Worm (Caenorhabditis elegans) whole organism, L3 larva: Measurements from ENCODE around the gene srg-41.

Source experiments
- R02D3.7 ChIP-seq: fragments of 150-350 bp; optimal IDR thresholded peaks from 2 replicates; lab custom pipeline; 2014; ENCODE audit warnings: missing biosample characterization, missing genetic modification characterization
- ZK546.5 ChIP-seq: sonication (generic microtip); optimal IDR thresholded peaks from 2 replicates; lab custom pipeline; 2017; ENCODE audit warnings: missing biosample characterization, missing genetic modification characterization
- aly-2 ChIP-seq: fragments of 150-350 bp; optimal IDR thresholded peaks from 2 replicates; lab custom pipeline; 2014; ENCODE audit warnings: missing biosample characterization, missing genetic modification characterization
- ama-1 ChIP-seq: fragments of 150-350 bp; optimal IDR thresholded peaks from 2 replicates; lab custom pipeline; 2018
- ceh-16 ChIP-seq: sonication (generic microtip); optimal IDR thresholded peaks from 2 replicates; lab custom pipeline; 2017; ENCODE audit warnings: missing biosample characterization, missing genetic modification characterization
- ceh-28 ChIP-seq: fragments of 150-350 bp; optimal IDR thresholded peaks from 2 replicates; lab custom pipeline; 2014; ENCODE audit warnings: missing biosample characterization, missing genetic modification reagents, missing genetic modification characterization
- ceh-82 ChIP-seq: fragments of 150-350 bp; optimal IDR thresholded peaks from 2 replicates; lab custom pipeline; 2014; ENCODE audit warnings: missing biosample characterization, missing genetic modification characterization
- ceh-9 ChIP-seq: sonication (generic microtip); optimal IDR thresholded peaks from 2 replicates; lab custom pipeline; 2018; ENCODE audit warnings: missing biosample characterization, missing genetic modification characterization
- daf-12 ChIP-seq: fragments of 150-350 bp; optimal IDR thresholded peaks from 2 replicates; lab custom pipeline; 2014; ENCODE audit warnings: missing biosample characterization, missing genetic modification reagents, missing genetic modification characterization
- egl-27 ChIP-seq: sonication (generic microtip); optimal IDR thresholded peaks from 4 replicates; lab custom pipeline; 2017; ENCODE audit warnings: missing biosample characterization, missing genetic modification reagents, missing genetic modification characterization
- egl-5 ChIP-seq: fragments of 150-350 bp; optimal IDR thresholded peaks from 2 replicates; lab custom pipeline; 2017; ENCODE audit warnings: missing biosample characterization, missing genetic modification reagents, missing genetic modification characterization, inconsistent platforms
- elt-1 ChIP-seq: fragments of 150-350 bp; optimal IDR thresholded peaks from 2 replicates; lab custom pipeline; 2014; ENCODE audit warnings: missing biosample characterization, missing genetic modification characterization
- elt-2 ChIP-seq: sonication (generic microtip); optimal IDR thresholded peaks from 2 replicates; lab custom pipeline; 2016; ENCODE audit warnings: missing genetic modification reagents, mild to moderate bottlenecking, missing genetic modification characterization, missing compliant biosample characterization
- elt-3 ChIP-seq, 3 experiments: fragments of 150-350 bp in 1 of 3; sonication (generic microtip) in 2 of 3; optimal IDR thresholded peaks; 2 replicates in 2 of 3; 4 replicates in 1 of 3; lab custom pipeline; 2014 to 2017; ENCODE audit warnings: missing biosample characterization in 3 of 3, missing genetic modification characterization in 3 of 3
- eor-1 ChIP-seq, 2 experiments: fragments of 150-350 bp; optimal IDR thresholded peaks; 2 replicates each; lab custom pipeline; 2014 to 2018; ENCODE audit warnings: missing biosample characterization in 2 of 2, missing genetic modification characterization in 2 of 2
- fkh-10 ChIP-seq: sonication (generic microtip); optimal IDR thresholded peaks from 2 replicates; lab custom pipeline; 2017; ENCODE audit warnings: missing biosample characterization, missing genetic modification reagents, missing genetic modification characterization
- fkh-2 ChIP-seq: fragments of 150-350 bp; optimal IDR thresholded peaks from 2 replicates; lab custom pipeline; 2014; ENCODE audit warnings: missing biosample characterization, missing genetic modification reagents, missing genetic modification characterization
- fos-1 ChIP-seq: fragments of 150-350 bp; optimal IDR thresholded peaks from 2 replicates; lab custom pipeline; 2014; ENCODE audit warnings: missing biosample characterization, missing genetic modification characterization
- hmg-11 ChIP-seq: sonication (generic microtip); optimal IDR thresholded peaks from 2 replicates; lab custom pipeline; 2016; ENCODE audit warnings: missing genetic modification characterization, missing compliant biosample characterization
- jun-1 ChIP-seq: fragments of 150-350 bp; optimal IDR thresholded peaks from 2 replicates; lab custom pipeline; 2014; ENCODE audit warnings: missing biosample characterization, missing genetic modification reagents, missing genetic modification characterization
- lin-15B ChIP-seq: fragments of 150-350 bp; optimal IDR thresholded peaks from 2 replicates; lab custom pipeline; 2014; ENCODE audit warnings: missing biosample characterization, missing genetic modification characterization
- lin-39 ChIP-seq: fragments of 150-350 bp; optimal IDR thresholded peaks from 2 replicates; lab custom pipeline; 2018; ENCODE audit warnings: missing biosample characterization, missing genetic modification reagents, missing genetic modification characterization
- lsy-12 ChIP-seq: sonication (generic microtip); optimal IDR thresholded peaks from 2 replicates; lab custom pipeline; 2016; ENCODE audit warnings: mild to moderate bottlenecking, missing genetic modification characterization, missing compliant biosample characterization
- mdl-1 ChIP-seq: fragments of 150-350 bp; optimal IDR thresholded peaks from 2 replicates; lab custom pipeline; 2014; ENCODE audit warnings: missing biosample characterization, missing genetic modification characterization
- mml-1 ChIP-seq: fragments of 150-350 bp; sonication (generic microtip); optimal IDR thresholded peaks from 3 replicates; lab custom pipeline; 2014; ENCODE audit warnings: missing biosample characterization, missing genetic modification characterization
- nfya-1 ChIP-seq: sonication (generic microtip); optimal IDR thresholded peaks from 2 replicates; lab custom pipeline; 2017; ENCODE audit warnings: missing genetic modification characterization, mild to moderate bottlenecking, missing compliant biosample characterization, antibody characterized with exemption, moderate library complexity; ENCODE audit not compliant: insufficient read depth
- nhr-11 ChIP-seq: fragments of 150-350 bp; optimal IDR thresholded peaks from 2 replicates; lab custom pipeline; 2014; ENCODE audit warnings: missing biosample characterization, missing genetic modification characterization
- nhr-12 ChIP-seq: fragments of 150-350 bp; optimal IDR thresholded peaks from 2 replicates; lab custom pipeline; 2014; ENCODE audit warnings: missing biosample characterization, missing genetic modification characterization
- nhr-23 ChIP-seq: fragments of 150-350 bp; optimal IDR thresholded peaks from 2 replicates; lab custom pipeline; 2014; ENCODE audit warnings: missing biosample characterization, missing genetic modification reagents, missing genetic modification characterization
- nhr-237 ChIP-seq: fragments of 150-350 bp; optimal IDR thresholded peaks from 2 replicates; lab custom pipeline; 2014; ENCODE audit warnings: missing biosample characterization, missing genetic modification characterization
- nhr-25 ChIP-seq: sonication (generic microtip); optimal IDR thresholded peaks from 2 replicates; lab custom pipeline; 2017; ENCODE audit warnings: missing biosample characterization, missing genetic modification characterization
- nhr-28 ChIP-seq: fragments of 150-350 bp; optimal IDR thresholded peaks from 2 replicates; lab custom pipeline; 2014; ENCODE audit warnings: missing biosample characterization, missing genetic modification characterization
- nhr-43 ChIP-seq: sonication (generic microtip); optimal IDR thresholded peaks from 2 replicates; lab custom pipeline; 2016; ENCODE audit warnings: mild to moderate bottlenecking, missing genetic modification characterization, missing compliant biosample characterization; ENCODE audit not compliant: poor library complexity, severe bottlenecking
- nhr-67 ChIP-seq: fragments of 150-350 bp; optimal IDR thresholded peaks from 2 replicates; lab custom pipeline; 2014; ENCODE audit warnings: missing biosample characterization, missing genetic modification characterization
- nhr-76 ChIP-seq: fragments of 150-350 bp; sonication (generic microtip); optimal IDR thresholded peaks from 5 replicates; lab custom pipeline; 2014; ENCODE audit warnings: missing biosample characterization, missing genetic modification characterization
- nhr-77 ChIP-seq: fragments of 150-350 bp; optimal IDR thresholded peaks from 2 replicates; lab custom pipeline; 2014; ENCODE audit warnings: missing biosample characterization, missing genetic modification characterization
- pha-4 ChIP-seq: fragments of 150-350 bp; optimal IDR thresholded peaks from 2 replicates; lab custom pipeline; 2014; ENCODE audit warnings: missing biosample characterization, missing genetic modification reagents, missing genetic modification characterization
- pqm-1 ChIP-seq: fragments of 150-350 bp; optimal IDR thresholded peaks from 2 replicates; lab custom pipeline; 2017; ENCODE audit warnings: missing biosample characterization, missing genetic modification characterization, inconsistent platforms
- sea-2 ChIP-seq: fragments of 150-350 bp; sonication (generic microtip); optimal IDR thresholded peaks from 4 replicates; lab custom pipeline; 2014; ENCODE audit warnings: missing biosample characterization, missing genetic modification reagents, missing genetic modification characterization
- skn-1 ChIP-seq: fragments of 150-350 bp; optimal IDR thresholded peaks from 2 replicates; lab custom pipeline; 2014; ENCODE audit warnings: missing biosample characterization, missing genetic modification characterization
- snpc-4 ChIP-seq: fragments of 150-350 bp; optimal IDR thresholded peaks from 2 replicates; lab custom pipeline; 2014; ENCODE audit warnings: missing biosample characterization, missing genetic modification characterization
- tbx-2 ChIP-seq: sonication (generic microtip); optimal IDR thresholded peaks from 2 replicates; lab custom pipeline; 2016; ENCODE audit warnings: mild to moderate bottlenecking, missing genetic modification characterization, missing compliant biosample characterization
- unc-39 ChIP-seq: sonication (generic microtip); optimal IDR thresholded peaks from 4 replicates; lab custom pipeline; 2017; ENCODE audit warnings: missing biosample characterization, missing genetic modification characterization
- unc-62 ChIP-seq: fragments of 150-350 bp; sonication (generic microtip); optimal IDR thresholded peaks from 4 replicates; lab custom pipeline; 2014; ENCODE audit warnings: missing biosample characterization, missing genetic modification reagents, missing genetic modification characterization
- zag-1 ChIP-seq: fragments of 150-350 bp; optimal IDR thresholded peaks from 2 replicates; lab custom pipeline; 2014; ENCODE audit warnings: missing biosample characterization, missing genetic modification characterization
- ztf-11 ChIP-seq: fragments of 150-350 bp; optimal IDR thresholded peaks from 2 replicates; lab custom pipeline; 2014; ENCODE audit warnings: missing biosample characterization, missing genetic modification characterization
- ztf-4 ChIP-seq: fragments of 150-350 bp; optimal IDR thresholded peaks from 2 replicates; lab custom pipeline; 2014; ENCODE audit warnings: missing biosample characterization, missing genetic modification characterization

Gene srg-41

DNA sequence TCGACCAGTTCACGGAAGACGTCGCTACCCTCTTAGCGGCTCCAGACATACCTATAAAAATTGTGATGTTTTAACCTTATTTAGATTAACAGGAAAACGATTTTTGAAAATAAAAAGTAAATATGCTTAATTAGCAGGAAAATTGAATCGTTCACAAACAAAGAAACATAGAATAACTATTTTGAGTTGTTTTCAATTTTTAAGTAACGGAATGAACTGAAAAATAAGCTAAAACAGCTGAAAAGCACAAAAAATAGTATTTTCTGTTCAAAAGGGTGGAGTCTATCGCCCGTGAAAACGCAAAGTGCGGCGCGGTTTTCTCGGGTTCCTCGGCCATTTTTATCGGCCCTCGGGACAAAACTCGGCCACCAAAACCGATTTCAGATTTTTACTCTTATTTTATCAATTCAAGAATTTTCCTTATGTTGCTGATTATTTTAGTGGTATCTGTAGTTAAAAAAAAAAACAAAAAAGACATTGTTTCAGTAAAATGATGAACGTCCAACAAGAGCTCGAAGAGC, 37.8 kb downstream of the srg-41 start, which contains the start of the genes atp-5 and lmtr-3 (continued):
- no peak for TF ChIP-seq egl-5 (tag; lab: Kevin White, UChicago)
- no peak for TF ChIP-seq egl-27 (tag; lab: Kevin White, UChicago)
- TF ChIP-seq nhr-76 (tag; lab: Kevin White, UChicago): no peak
- no peak for TF ChIP-seq ceh-9 (tag; lab: Kevin White, UChicago)
- peak; percentile 81 for TF ChIP-seq snpc-4
- TF ChIP-seq daf-12: no peak
- TF ChIP-seq jun-1 (tag; lab: Kevin White, UChicago): no peak
- TF ChIP-seq unc-39 (tag; lab: Kevin White, UChicago): no peak
- peak; percentile 65 for TF ChIP-seq lin-39 (tag; lab: Kevin White, UChicago)
- TF ChIP-seq nhr-28 (tag; lab: Kevin White, UChicago): no peak
- TF ChIP-seq pqm-1: peak; percentile 42
- TF ChIP-seq fkh-2 (tag; lab: Kevin White, UChicago): no peak
- TF ChIP-seq, all 47 proteins: peak for 13

DNA sequence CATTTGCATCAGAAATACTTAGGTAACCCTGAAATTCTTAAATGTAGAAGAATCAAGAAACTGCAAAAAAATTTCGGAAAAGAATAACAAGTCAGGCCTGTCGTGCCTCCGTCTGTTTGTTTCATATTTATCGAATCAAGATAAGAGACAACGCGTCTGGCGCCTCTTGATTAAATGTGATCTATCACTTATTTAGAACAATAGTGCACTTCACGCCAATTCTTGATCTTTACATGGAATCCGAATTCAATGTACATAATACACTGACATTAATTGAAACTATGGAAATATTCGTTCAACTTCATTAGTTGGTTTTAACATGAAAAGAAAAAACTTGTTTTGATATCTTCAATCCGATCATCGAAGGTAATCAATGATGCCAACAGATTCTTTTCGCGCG, 39.2 kb downstream of the srg-41 start, which contains the start of gene mboa-2:
Gene mboa-2 (minus strand): TSS at position 28 of the 400 bp plus-strand sequence.
- TF ChIP-seq fkh-2 (tag; lab: Kevin White, UChicago) (no peak), nhr-25 (tag; lab: Kevin White, UChicago) (peak; percentile 54), ceh-28 (tag; lab: Kevin White, UChicago) (peak; percentile 1), nhr-23 (tag; lab: Kevin White, UChicago) (no peak), egl-5 (tag; lab: Kevin White, UChicago) (no peak), fkh-10 (GFP tag; lab: Kevin White, UChicago) (no peak), lin-39 (tag; lab: Kevin White, UChicago) (no peak), ceh-9 (tag; lab: Kevin White, UChicago) (no peak), eor-1 (tag; optimal IDR thresholded peaks at IDR 0.05; lab: Kevin White, UChicago) (no peak), jun-1 (tag; lab: Kevin White, UChicago) (no peak), ama-1 (lab: Kevin White, UChicago) (peak; percentile 11), ztf-11 (tag; lab: Kevin White, UChicago) (no peak), elt-3 (tag; optimal IDR thresholded peaks at IDR 0.05; lab: Kevin White, UChicago) (no peak), ceh-82 (tag; lab: Kevin White, UChicago) (peak; percentile 22), zag-1 (tag; lab: Kevin White, UChicago) (no peak), nhr-76 (tag; lab: Kevin White, UChicago) (no peak), snpc-4 (no peak), elt-2 (peak; percentile 60), ceh-16 (tag; lab: Kevin White, UChicago) (no peak), aly-2 (tag; lab: Kevin White, UChicago) (no peak), unc-62 (no peak), egl-27 (tag; lab: Kevin White, UChicago) (no peak), pha-4 (tag; lab: Kevin White, UChicago) (no peak), nhr-77 (tag; lab: Kevin White, UChicago) (no peak), skn-1 (tag; lab: Kevin White, UChicago) (no peak), tbx-2 (tag; lab: Kevin White, UChicago) (no peak), nhr-43 (tag; lab: Kevin White, UChicago) (peak; percentile 49), unc-39 (tag; lab: Kevin White, UChicago) (no peak), nhr-11 (tag; lab: Kevin White, UChicago) (no peak), lsy-12 (tag; lab: Kevin White, UChicago) (no peak), ZK546.5 (no peak), lin-15B (tag; lab: Kevin White, UChicago) (no peak), nhr-12 (tag; lab: Kevin White, UChicago) (no peak), mml-1 (no peak), R02D3.7 (no peak), elt-1 (tag; lab: Kevin White, UChicago) (peak; percentile 42), pqm-1 (peak; percentile 15), nfya-1 (tag; lab: Kevin White, UChicago) (peak; percentile 10), sea-2 (GFP tag; lab: Kevin White, UChicago) (no peak), nhr-28 (tag; lab: Kevin White, UChicago) (no peak), nhr-67 (tag; lab: Kevin White, UChicago) (no peak), ztf-4 (no peak), hmg-11 (tag; lab: Kevin White, UChicago) (no peak), nhr-237 (tag; lab: Kevin White, UChicago) (no peak), fos-1 (no peak), daf-12 (no peak), mdl-1 (tag; lab: Kevin White, UChicago) (no peak)
- TF ChIP-seq, all 47 proteins: peak for 9
